Fruit fly (Drosophila melanogaster): Measurements from ENCODE around the gene CG7896.

CG7896 gene

dm6 chr3R:30009173-30009572, 25.9 kb downstream of the CG7896 start, which contains the start of gene CG7912:
CG7912 (minus strand) TSS chr3R:30009189.
- TF ChIP-seq CG4496 (GFP tag; IDR thresholded peaks at IDR 0.05) (no peak), CG10348 (GFP tag; IDR thresholded peaks at IDR 0.05) (no peak), CG17806 (tag; optimal IDR thresholded peaks at IDR 0.05) (no peak), D1 (tag; optimal IDR thresholded peaks at IDR 0.05) (no peak), CG8159 (tag; optimal IDR thresholded peaks at IDR 0.05) (no peak), CG12605 (GFP tag; IDR thresholded peaks at IDR 0.05) (no peak), Snoo (tag; optimal IDR thresholded peaks at IDR 0.05) (no peak), fd96Ca (GFP tag; IDR thresholded peaks at IDR 0.05) (no peak), EcR (GFP tag; optimal IDR thresholded peaks at IDR 0.05) (no peak), Pif1B (GFP tag; optimal IDR thresholded peaks at IDR 0.05) (no peak), CG9948 (tag; optimal IDR thresholded peaks at IDR 0.05) (no peak), CG14655 (GFP tag; optimal IDR thresholded peaks at IDR 0.05) (no peak), gl (tag; optimal IDR thresholded peaks at IDR 0.05) (no peak), CG32121 (GFP tag; IDR thresholded peaks at IDR 0.05) (no peak), Ets98B (GFP tag; IDR thresholded peaks at IDR 0.05) (no peak), Pif1A (GFP tag; optimal IDR thresholded peaks at IDR 0.05) (no peak), CG8301 (tag; optimal IDR thresholded peaks at IDR 0.05) (no peak), CG13204 (GFP tag; optimal IDR thresholded peaks at IDR 0.05) (no peak)

- TF ChIP-seq CG8159 (tag; optimal IDR thresholded peaks at IDR 0.05) (no peak), CG13204 (GFP tag; optimal IDR thresholded peaks at IDR 0.05) (no peak), CG10348 (GFP tag; IDR thresholded peaks at IDR 0.05) (no peak), CG4496 (GFP tag; IDR thresholded peaks at IDR 0.05) (peak; percentile 72), CG9948 (tag; optimal IDR thresholded peaks at IDR 0.05) (no peak), Snoo (tag; optimal IDR thresholded peaks at IDR 0.05) (no peak), Pif1A (GFP tag; optimal IDR thresholded peaks at IDR 0.05) (no peak), CG12605 (GFP tag; IDR thresholded peaks at IDR 0.05) (no peak), D1 (tag; optimal IDR thresholded peaks at IDR 0.05) (no peak), CG15710 (tag; optimal IDR thresholded peaks at IDR 0.05) (no peak), Pif1B (GFP tag; optimal IDR thresholded peaks at IDR 0.05) (no peak), CG8301 (tag; optimal IDR thresholded peaks at IDR 0.05) (peak; percentile 38), CG32121 (GFP tag; IDR thresholded peaks at IDR 0.05) (peak; percentile 64), fd96Ca (GFP tag; IDR thresholded peaks at IDR 0.05) (peak; percentile 68; the same call in 2 of the 3 replicates), rn (GFP tag; IDR thresholded peaks at IDR 0.05) (peak; percentile 32; the same call in 1 of the 2 replicates), EcR (GFP tag; optimal IDR thresholded peaks at IDR 0.05) (no peak), Ets98B (GFP tag; IDR thresholded peaks at IDR 0.05) (peak; percentile 66; the same call in 1 of the 2 replicates), gl (tag; optimal IDR thresholded peaks at IDR 0.05) (no peak), CG34367 (tag; optimal IDR thresholded peaks at IDR 0.05) (no peak), CG14655 (GFP tag; optimal IDR thresholded peaks at IDR 0.05) (peak; percentile 58), CG17806 (tag; optimal IDR thresholded peaks at IDR 0.05) (no peak)
These were observed 29.6 kb downstream of the CG7896 start for dm6 chr3R:30012602-30013489.

- peak; percentile 76 for TF ChIP-seq Pif1A (GFP tag; optimal IDR thresholded peaks at IDR 0.05)
- no peak for TF ChIP-seq rn (GFP tag; IDR thresholded peaks at IDR 0.05)
- TF ChIP-seq CG8159 (tag; optimal IDR thresholded peaks at IDR 0.05), result peak; percentile 40
- TF ChIP-seq CG8301 (tag; optimal IDR thresholded peaks at IDR 0.05), result peak; percentile 48
- TF ChIP-seq Pif1B (GFP tag; optimal IDR thresholded peaks at IDR 0.05), result peak; percentile 64
- peak; percentile 54; the same call in 1 of the 3 replicates for TF ChIP-seq CG4496 (GFP tag; IDR thresholded peaks at IDR 0.05)
- peak; percentile 87 for TF ChIP-seq CG12605 (GFP tag; IDR thresholded peaks at IDR 0.05)
- TF ChIP-seq CG32121 (GFP tag; IDR thresholded peaks at IDR 0.05), result no peak; the same call in 1 of the 2 replicates
- TF ChIP-seq CG9948 (tag; optimal IDR thresholded peaks at IDR 0.05), result no peak
- peak; percentile 23 for TF ChIP-seq CG34367 (tag; optimal IDR thresholded peaks at IDR 0.05)
- TF ChIP-seq gl (tag; optimal IDR thresholded peaks at IDR 0.05), result peak; percentile 94
- TF ChIP-seq Snoo (tag; optimal IDR thresholded peaks at IDR 0.05), result peak; percentile 3
- TF ChIP-seq D1 (tag; optimal IDR thresholded peaks at IDR 0.05), result no peak
- TF ChIP-seq fd96Ca (GFP tag; IDR thresholded peaks at IDR 0.05), result peak; percentile 39; the same call in 2 of the 3 replicates
- TF ChIP-seq CG15710 (tag; optimal IDR thresholded peaks at IDR 0.05), result peak; percentile 18
- TF ChIP-seq CG17806 (tag; optimal IDR thresholded peaks at IDR 0.05), result peak; percentile 47
- peak; percentile 78 for TF ChIP-seq CG13204 (GFP tag; optimal IDR thresholded peaks at IDR 0.05)
- no peak for TF ChIP-seq EcR (GFP tag; optimal IDR thresholded peaks at IDR 0.05)
- TF ChIP-seq CG14655 (GFP tag; optimal IDR thresholded peaks at IDR 0.05), result peak; percentile 58
- peak; percentile 77 for TF ChIP-seq Ets98B (GFP tag; IDR thresholded peaks at IDR 0.05)
- TF ChIP-seq CG10348 (GFP tag; IDR thresholded peaks at IDR 0.05), result no peak
These were observed 30.7 kb downstream of the CG7896 start for dm6 chr3R:30013909-30014308.

- TF ChIP-seq CG10348 (GFP tag; IDR thresholded peaks at IDR 0.05), result no peak
- no peak for TF ChIP-seq Ets98B (GFP tag; IDR thresholded peaks at IDR 0.05)
- no peak for TF ChIP-seq gl (tag; optimal IDR thresholded peaks at IDR 0.05)
- no peak for TF ChIP-seq CG14655 (GFP tag; optimal IDR thresholded peaks at IDR 0.05)
- no peak for TF ChIP-seq Pif1A (GFP tag; optimal IDR thresholded peaks at IDR 0.05)
- TF ChIP-seq CG8301 (tag; optimal IDR thresholded peaks at IDR 0.05), result no peak
- no peak for TF ChIP-seq CG8159 (tag; optimal IDR thresholded peaks at IDR 0.05)
- no peak for TF ChIP-seq CG34367 (tag; optimal IDR thresholded peaks at IDR 0.05)
These were observed 31.3 kb downstream of the CG7896 start for dm6 chr3R:30014480-30014879.

- TF ChIP-seq CG14655 (GFP tag; optimal IDR thresholded peaks at IDR 0.05) (no peak), CG13204 (GFP tag; optimal IDR thresholded peaks at IDR 0.05) (peak; percentile 45), CG10348 (GFP tag; IDR thresholded peaks at IDR 0.05) (no peak), Pif1B (GFP tag; optimal IDR thresholded peaks at IDR 0.05) (no peak), CG4496 (GFP tag; IDR thresholded peaks at IDR 0.05) (0 out of 3 replicates have a peak, but pooled peaks have one; percentile 36), Ets98B (GFP tag; IDR thresholded peaks at IDR 0.05) (peak; percentile 40; the same call in 1 of the 2 replicates), rn (GFP tag; IDR thresholded peaks at IDR 0.05) (no peak), Snoo (tag; optimal IDR thresholded peaks at IDR 0.05) (no peak), CG8301 (tag; optimal IDR thresholded peaks at IDR 0.05) (peak; percentile 6), EcR (GFP tag; optimal IDR thresholded peaks at IDR 0.05) (no peak), CG12605 (GFP tag; IDR thresholded peaks at IDR 0.05) (peak; percentile 44; the same call in 1 of the 2 replicates), gl (tag; optimal IDR thresholded peaks at IDR 0.05) (no peak), CG34367 (tag; optimal IDR thresholded peaks at IDR 0.05) (peak; percentile 7), Pif1A (GFP tag; optimal IDR thresholded peaks at IDR 0.05) (no peak), CG15710 (tag; optimal IDR thresholded peaks at IDR 0.05) (no peak), CG9948 (tag; optimal IDR thresholded peaks at IDR 0.05) (no peak), CG8159 (tag; optimal IDR thresholded peaks at IDR 0.05) (no peak), D1 (tag; optimal IDR thresholded peaks at IDR 0.05) (no peak), fd96Ca (GFP tag; IDR thresholded peaks at IDR 0.05) (no peak), CG32121 (GFP tag; IDR thresholded peaks at IDR 0.05) (0 out of 2 replicates have a peak, but pooled peaks have one; percentile 24), CG17806 (tag; optimal IDR thresholded peaks at IDR 0.05) (peak; percentile 6)
These were observed 31.8 kb downstream of the CG7896 start, which contains the start of gene CG7920 for dm6 chr3R:30014977-30015514. CG7920 (minus strand) TSS chr3R:30015284.

All from whole organism, pupa.